Worm (Caenorhabditis elegans): Measurements from ENCODE around the gene F40G9.6.

F40G9.6 gene

ce11 chrIII:189280-189679, 9.9 kb downstream of the F40G9.6 start:
- TF ChIP-seq elt-2 (tag; optimal IDR thresholded peaks at IDR 0.05) = no peak
- no peak for TF ChIP-seq elt-3 (tag; optimal IDR thresholded peaks at IDR 0.05)
- TF ChIP-seq skn-1 (tag; optimal IDR thresholded peaks at IDR 0.05) = no peak
- no peak for TF ChIP-seq R02D3.7 (tag; optimal IDR thresholded peaks at IDR 0.05)
- no peak for TF ChIP-seq ztf-4 (tag; optimal IDR thresholded peaks at IDR 0.05)
- no peak for TF ChIP-seq fkh-2 (tag; optimal IDR thresholded peaks at IDR 0.05)
- TF ChIP-seq unc-39 (tag; optimal IDR thresholded peaks at IDR 0.05) = no peak
- no peak for TF ChIP-seq aly-2 (tag; optimal IDR thresholded peaks at IDR 0.05)
- TF ChIP-seq nhr-43 (tag; optimal IDR thresholded peaks at IDR 0.05; ENCODE audit: poor library complexity, severe bottlenecking) = no peak
- no peak for TF ChIP-seq sea-2 (GFP tag; optimal IDR thresholded peaks at IDR 0.05)
- no peak for TF ChIP-seq nhr-237 (tag; optimal IDR thresholded peaks at IDR 0.05)
- TF ChIP-seq nhr-23 (tag; optimal IDR thresholded peaks at IDR 0.05) = no peak
- TF ChIP-seq tbx-2 (tag; optimal IDR thresholded peaks at IDR 0.05) = no peak
- no peak for TF ChIP-seq pha-4 (tag; optimal IDR thresholded peaks at IDR 0.05)
- no peak for TF ChIP-seq nhr-76 (tag; optimal IDR thresholded peaks at IDR 0.05)
- TF ChIP-seq ztf-11 (tag; optimal IDR thresholded peaks at IDR 0.05) = no peak
- TF ChIP-seq elt-1 (tag; optimal IDR thresholded peaks at IDR 0.05) = no peak
- TF ChIP-seq egl-5 (tag; optimal IDR thresholded peaks at IDR 0.05) = no peak

ce11 chrIII:190686-191085, 11.3 kb downstream of the F40G9.6 start, which contains the start of gene cox-17:
Gene cox-17 (plus strand): TSS chrIII:190986.
- TF ChIP-seq nhr-43 (tag; optimal IDR thresholded peaks at IDR 0.05; ENCODE audit: poor library complexity, severe bottlenecking) (no peak), elt-2 (tag; optimal IDR thresholded peaks at IDR 0.05) (peak; percentile 6)

ce11 chrIII:191803-192202, 12.5 kb downstream of the F40G9.6 start, which contains the start of gene sec-20:
Gene sec-20 (plus strand): TSS chrIII:192103.
- TF ChIP-seq aly-2 (tag; optimal IDR thresholded peaks at IDR 0.05) = no peak
- no peak for TF ChIP-seq tbx-2 (tag; optimal IDR thresholded peaks at IDR 0.05)
- TF ChIP-seq fkh-2 (tag; optimal IDR thresholded peaks at IDR 0.05) = no peak
- TF ChIP-seq elt-3 (tag; optimal IDR thresholded peaks at IDR 0.05) = no peak
- TF ChIP-seq skn-1 (tag; optimal IDR thresholded peaks at IDR 0.05) = no peak
- TF ChIP-seq egl-27 (tag; optimal IDR thresholded peaks at IDR 0.05) = no peak

- TF ChIP-seq ceh-16 (tag; optimal IDR thresholded peaks at IDR 0.05) = no peak
- TF ChIP-seq pqm-1 (tag; optimal IDR thresholded peaks at IDR 0.05) = no peak
- TF ChIP-seq pha-4 (tag; optimal IDR thresholded peaks at IDR 0.05) = no peak
- TF ChIP-seq ztf-4 (tag; optimal IDR thresholded peaks at IDR 0.05) = no peak
- no peak for TF ChIP-seq eor-1 (tag; optimal IDR thresholded peaks at IDR 0.05)
- TF ChIP-seq egl-5 (tag; optimal IDR thresholded peaks at IDR 0.05) = no peak
- no peak for TF ChIP-seq jun-1 (tag; optimal IDR thresholded peaks at IDR 0.05)
- no peak for TF ChIP-seq unc-62 (GFP tag; optimal IDR thresholded peaks at IDR 0.05)
- TF ChIP-seq skn-1 (tag; optimal IDR thresholded peaks at IDR 0.05) = no peak
- TF ChIP-seq fos-1 (tag; optimal IDR thresholded peaks at IDR 0.05) = no peak
- no peak for TF ChIP-seq elt-2 (tag; optimal IDR thresholded peaks at IDR 0.05)
These were observed 14.8 kb downstream of the F40G9.6 start, which contains the start of gene F40G9.17 for ce11 chrIII:194160-194559. Gene F40G9.17 (plus strand): TSS chrIII:194460.

- TF ChIP-seq fkh-10 (GFP tag; optimal IDR thresholded peaks at IDR 0.05) = no peak
- TF ChIP-seq ceh-28 (tag; optimal IDR thresholded peaks at IDR 0.05) = peak; percentile 96
- TF ChIP-seq ZK546.5 (tag; optimal IDR thresholded peaks at IDR 0.05) = no peak
These were observed 24.6 kb downstream of the F40G9.6 start for ce11 chrIII:203953-204352.

- no peak for TF ChIP-seq ztf-11 (tag; optimal IDR thresholded peaks at IDR 0.05)
- TF ChIP-seq nhr-23 (tag; optimal IDR thresholded peaks at IDR 0.05) = no peak
- TF ChIP-seq ztf-4 (tag; optimal IDR thresholded peaks at IDR 0.05) = no peak
- no peak for TF ChIP-seq snpc-4 (tag; optimal IDR thresholded peaks at IDR 0.05)
- no peak for TF ChIP-seq ceh-16 (tag; optimal IDR thresholded peaks at IDR 0.05)
- TF ChIP-seq elt-1 (tag; optimal IDR thresholded peaks at IDR 0.05) = no peak
- TF ChIP-seq R02D3.7 (tag; optimal IDR thresholded peaks at IDR 0.05) = no peak
- TF ChIP-seq fos-1 (tag; optimal IDR thresholded peaks at IDR 0.05) = no peak
- no peak for TF ChIP-seq lin-15B (tag; optimal IDR thresholded peaks at IDR 0.05)
- TF ChIP-seq elt-3 (tag; optimal IDR thresholded peaks at IDR 0.05) = no peak
- no peak for TF ChIP-seq nhr-12 (tag; optimal IDR thresholded peaks at IDR 0.05)
- TF ChIP-seq ceh-28 (tag; optimal IDR thresholded peaks at IDR 0.05) = no peak
- no peak for TF ChIP-seq nhr-28 (tag; optimal IDR thresholded peaks at IDR 0.05)
- TF ChIP-seq ama-1 (optimal IDR thresholded peaks at IDR 0.05) = no peak
- no peak for TF ChIP-seq daf-12 (tag; optimal IDR thresholded peaks at IDR 0.05)
- no peak for TF ChIP-seq nhr-67 (tag; optimal IDR thresholded peaks at IDR 0.05)
- no peak for TF ChIP-seq egl-27 (tag; optimal IDR thresholded peaks at IDR 0.05)
- TF ChIP-seq nfya-1 (tag; optimal IDR thresholded peaks at IDR 0.05; ENCODE audit: insufficient read depth) = no peak
- TF ChIP-seq lin-39 (tag; optimal IDR thresholded peaks at IDR 0.05) = no peak
- no peak for TF ChIP-seq nhr-43 (tag; optimal IDR thresholded peaks at IDR 0.05; ENCODE audit: poor library complexity, severe bottlenecking)
These were observed 27.7 kb downstream of the F40G9.6 start, which contains the start of gene W10C4.1 for ce11 chrIII:207023-207422. Gene W10C4.1 (minus strand): TSS chrIII:207123.
